Fruit fly (Drosophila melanogaster): Measurements from ENCODE around the gene CG13895.
A peak's percentile ranks its signal among the peaks of the same experiment; 100 is the strongest.

Gene CG13895

dm6 chr3L:681793-682369 is 26.1 kb downstream of the CG13895 start (continued):
- TF ChIP-seq kni (GFP tag; optimal IDR thresholded peaks at IDR 0.05) (peak; percentile 96), bcd (GFP tag; optimal IDR thresholded peaks at IDR 0.05) (peak; percentile 43), ftz-f1 (GFP tag; optimal IDR thresholded peaks at IDR 0.05) (peak; percentile 8), HLH3B (GFP tag; IDR thresholded peaks at IDR 0.05) (no peak), gro (GFP tag; optimal IDR thresholded peaks at IDR 0.05) (peak; percentile 55), HmgD (GFP tag; optimal IDR thresholded peaks at IDR 0.05) (peak; percentile 32), CG2678 (tag; optimal IDR thresholded peaks at IDR 0.05) (peak; percentile 47), dmrt99B (tag; optimal IDR thresholded peaks at IDR 0.05) (no peak), CG10366 (GFP tag; IDR thresholded peaks at IDR 0.05) (no peak), lilli (GFP tag; optimal IDR thresholded peaks at IDR 0.05) (peak; percentile 46), CG2120 (GFP tag; optimal IDR thresholded peaks at IDR 0.05) (peak; percentile 47), psq (GFP tag; optimal IDR thresholded peaks at IDR 0.05) (peak; percentile 33), HLH54F (GFP tag; optimal IDR thresholded peaks at IDR 0.05) (peak; percentile 26), CG15073 (GFP tag; optimal IDR thresholded peaks at IDR 0.05) (no peak), her (GFP tag; optimal IDR thresholded peaks at IDR 0.05) (no peak), CG18262 (tag; optimal IDR thresholded peaks at IDR 0.05) (peak; percentile 5), amos (GFP tag; IDR thresholded peaks at IDR 0.05; ENCODE audit: partially characterized antibody) (peak; percentile 16; the same call in 1 of the 2 replicates), CG4360 (GFP tag; IDR thresholded peaks at IDR 0.05) (0 out of 2 replicates have a peak, but pooled peaks have one; percentile 28)

DNA sequence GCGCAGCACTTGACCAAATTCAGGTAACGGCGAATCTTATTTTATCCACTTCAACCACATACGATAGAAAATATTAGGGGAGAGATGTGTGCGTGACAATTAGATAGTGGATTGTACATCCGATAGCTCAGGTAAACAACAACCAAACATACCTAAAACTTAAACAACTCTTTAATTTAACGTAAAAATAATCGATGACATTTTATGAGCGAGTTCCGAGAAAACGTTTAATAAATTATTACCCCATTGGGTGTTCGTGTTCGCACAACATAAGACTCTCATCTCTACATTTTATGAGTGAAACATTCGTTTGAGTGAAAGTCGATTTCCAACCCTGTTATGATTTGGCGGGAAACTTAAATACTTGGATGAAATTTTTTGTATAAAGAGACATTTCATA is 27.7 kb downstream of the CG13895 start, which contains the start of gene CG17129:
Gene CG17129 (minus strand): TSS at position 69 of the 400 bp plus-strand sequence.
- TF ChIP-seq CG16813 (GFP tag; IDR thresholded peaks at IDR 0.05; ENCODE audit: partially characterized antibody) (peak; percentile 92), Atf6 (GFP tag; IDR thresholded peaks at IDR 0.05) (peak; percentile 67; the same call in 1 of the 2 replicates), fd3F (GFP tag; optimal IDR thresholded peaks at IDR 0.05) (peak; percentile 62), sc (optimal IDR thresholded peaks at IDR 0.05) (no peak), sc (GFP tag; optimal IDR thresholded peaks at IDR 0.05) (no peak), croc (GFP tag; conservative IDR thresholded peaks at IDR 0.05) (peak; percentile 66), ap (GFP tag; IDR thresholded peaks at IDR 0.05) (peak; percentile 8; the same call in 1 of the 2 replicates), CG14860 (GFP tag; IDR thresholded peaks at IDR 0.05; ENCODE audit: partially characterized antibody) (peak; percentile 94), jigr1 (GFP tag; IDR thresholded peaks at IDR 0.05) (no peak), crol (GFP tag; IDR thresholded peaks at IDR 0.05) (no peak), CG5953 (GFP tag; IDR thresholded peaks at IDR 0.05) (no peak), zfh2 (GFP tag; optimal IDR thresholded peaks at IDR 0.05) (peak; percentile 80), amos (GFP tag; IDR thresholded peaks at IDR 0.05; ENCODE audit: partially characterized antibody) (peak; percentile 87), dpn (GFP tag; optimal IDR thresholded peaks at IDR 0.05) (peak; percentile 85 to 86), Chrac-16 (GFP tag; optimal IDR thresholded peaks at IDR 0.05) (peak; percentile 64), B-H1 (GFP tag; IDR thresholded peaks at IDR 0.05) (peak; percentile 58; the same call in 2 of the 3 replicates), pan (optimal IDR thresholded peaks at IDR 0.05) (no peak), pan (GFP tag; optimal IDR thresholded peaks at IDR 0.05 in 1 of 2, IDR thresholded peaks at IDR 0.05 in 1 of 2) (peak in 1 of 2 experiments; percentile 70), CG4424 (GFP tag; optimal IDR thresholded peaks at IDR 0.05) (peak; percentile 83), tap (tag; optimal IDR thresholded peaks at IDR 0.05) (peak; percentile 53), dm (GFP tag; optimal IDR thresholded peaks at IDR 0.05) (peak; percentile 56), CG2116 (GFP tag; optimal IDR thresholded peaks at IDR 0.05) (peak; percentile 79), H15 (GFP tag; IDR thresholded peaks at IDR 0.05) (peak; percentile 75), CG15073 (GFP tag; optimal IDR thresholded peaks at IDR 0.05) (no peak), bowl (GFP tag; IDR thresholded peaks at IDR 0.05) (peak; percentile 28; the same call in 1 of the 2 replicates), h (optimal IDR thresholded peaks at IDR 0.05) (no peak), CG15514 (GFP tag; optimal IDR thresholded peaks at IDR 0.05) (peak; percentile 81), CG32767 (GFP tag; IDR thresholded peaks at IDR 0.05) (0 out of 2 replicates have a peak, but pooled peaks have one; percentile 41), tup (GFP tag; optimal IDR thresholded peaks at IDR 0.05) (peak; percentile 14), sd (tag; optimal IDR thresholded peaks at IDR 0.05) (peak; percentile 51), Xrp1 (GFP tag; IDR thresholded peaks at IDR 0.05) (peak; percentile 87), z (GFP tag; IDR thresholded peaks at IDR 0.05) (peak; percentile 97), ranshi (GFP tag; IDR thresholded peaks at IDR 0.05) (peak; percentile 72), mam (GFP tag; optimal IDR thresholded peaks at IDR 0.05) (peak; percentile 92), CG8478 (optimal IDR thresholded peaks at IDR 0.05) (no peak)

Measured in whole organism, embryonic.